Worm (Caenorhabditis elegans): Measurements from ENCODE around the gene fbxa-118.

fbxa-118 gene

ce11 chrV:19737458-19737857 lies 39.7 kb downstream of the fbxa-118 start, which contains the start of gene W04E12.7:
Gene W04E12.7, minus strand, starts transcription at chrV:19737558.
- TF ChIP-seq dao-5 (tag; optimal IDR thresholded peaks at IDR 0.05) (no peak), him-1 (tag; optimal IDR thresholded peaks at IDR 0.05) (no peak), W03F9.2 (tag; optimal IDR thresholded peaks at IDR 0.05) (no peak)

- TF ChIP-seq dao-5 (tag; optimal IDR thresholded peaks at IDR 0.05) (no peak), him-1 (tag; optimal IDR thresholded peaks at IDR 0.05) (no peak), W03F9.2 (tag; optimal IDR thresholded peaks at IDR 0.05) (no peak)
Measured at ce11 chrV:19733728-19734127, 43.4 kb downstream of the fbxa-118 start.

- TF ChIP-seq him-1 (tag; optimal IDR thresholded peaks at IDR 0.05) (no peak), W03F9.2 (tag; optimal IDR thresholded peaks at IDR 0.05) (no peak), dao-5 (tag; optimal IDR thresholded peaks at IDR 0.05) (no peak)
Measured at ce11 chrV:19730280-19730679, 46.8 kb downstream of the fbxa-118 start, which contains the start of gene Y116F11A.1. Gene Y116F11A.1, plus strand, starts transcription at chrV:19730580.

DNA sequence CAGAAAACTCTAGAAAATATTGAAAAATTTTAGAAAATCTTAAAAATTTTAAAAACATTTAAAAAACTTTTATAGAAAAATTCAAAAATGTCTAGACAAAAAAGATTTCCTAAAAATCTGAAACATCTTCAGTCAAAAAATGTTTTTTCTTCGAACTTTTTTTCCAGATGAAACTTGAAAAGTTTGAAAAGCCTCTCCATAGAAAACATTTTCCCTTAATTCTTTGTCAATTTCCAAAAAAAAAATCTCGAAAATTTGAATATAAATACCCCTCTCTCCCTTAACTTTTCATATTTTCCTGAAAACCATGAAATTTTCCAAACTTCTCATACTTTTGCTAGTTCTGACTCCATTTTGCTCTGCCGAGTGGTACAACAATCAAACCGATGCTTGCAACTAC lies 48.4 kb downstream of the fbxa-118 start, which contains the start of gene Y116F11A.3:
Gene Y116F11A.3 (plus strand): TSS at position 301 of the 400 bp plus-strand sequence.
- no peak for TF ChIP-seq him-1 (tag; optimal IDR thresholded peaks at IDR 0.05)
- TF ChIP-seq W03F9.2 (tag; optimal IDR thresholded peaks at IDR 0.05): no peak
- no peak for TF ChIP-seq dao-5 (tag; optimal IDR thresholded peaks at IDR 0.05)

DNA sequence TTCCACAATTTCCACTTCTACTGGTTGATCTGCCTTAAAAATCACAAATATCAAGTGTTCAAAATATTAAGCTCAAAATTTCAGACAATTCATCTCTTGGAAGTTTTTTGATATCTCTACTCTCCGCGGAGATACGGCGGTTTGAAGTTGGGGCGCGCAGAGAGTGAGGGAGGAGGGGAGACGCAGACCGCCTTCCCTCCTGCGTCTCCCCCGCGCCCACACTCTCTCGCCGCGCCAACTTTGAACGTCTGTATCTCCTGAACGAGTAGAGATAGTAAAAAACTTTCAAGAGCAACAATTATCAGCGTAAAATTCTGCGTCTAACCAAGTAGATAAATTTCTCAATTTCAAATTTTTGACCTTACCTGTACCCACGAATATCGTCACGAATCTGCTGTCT lies 49.1 kb downstream of the fbxa-118 start:
- TF ChIP-seq him-1 (tag; optimal IDR thresholded peaks at IDR 0.05) (no peak), dao-5 (tag; optimal IDR thresholded peaks at IDR 0.05) (no peak), W03F9.2 (tag; optimal IDR thresholded peaks at IDR 0.05) (no peak)
